Fruit fly (Drosophila melanogaster) whole organism: ENCODE measurements around the gene CG5567.

ENCODE experiments used
- CG8478 ChIP-seq: fragments of >200 bp; optimal IDR thresholded peaks from 2 replicates; lab custom pipeline; 2018; ENCODE audit warnings: inconsistent platforms
- Dll ChIP-seq: fragments of >200 bp; optimal IDR thresholded peaks from 2 replicates; lab custom pipeline; 2017
- EcR ChIP-seq, 2 experiments: fragments of >200 bp; optimal IDR thresholded peaks; 2 replicates each; lab custom pipeline; 2017; ENCODE audit warnings: missing biosample characterization in 2 of 2, missing genetic modification characterization in 2 of 2, missing genetic modification reagents in 2 of 2
- pan ChIP-seq: fragments of >200 bp; optimal IDR thresholded peaks from 2 replicates; lab custom pipeline; 2017
- psq ChIP-seq: fragments of >200 bp; optimal IDR thresholded peaks from 2 replicates; lab custom pipeline; 2017
- usp ChIP-seq: fragments of >200 bp; optimal IDR thresholded peaks from 2 replicates; lab custom pipeline; 2017; ENCODE audit warnings: missing biosample characterization, missing genetic modification characterization, mixed read lengths

DNA sequence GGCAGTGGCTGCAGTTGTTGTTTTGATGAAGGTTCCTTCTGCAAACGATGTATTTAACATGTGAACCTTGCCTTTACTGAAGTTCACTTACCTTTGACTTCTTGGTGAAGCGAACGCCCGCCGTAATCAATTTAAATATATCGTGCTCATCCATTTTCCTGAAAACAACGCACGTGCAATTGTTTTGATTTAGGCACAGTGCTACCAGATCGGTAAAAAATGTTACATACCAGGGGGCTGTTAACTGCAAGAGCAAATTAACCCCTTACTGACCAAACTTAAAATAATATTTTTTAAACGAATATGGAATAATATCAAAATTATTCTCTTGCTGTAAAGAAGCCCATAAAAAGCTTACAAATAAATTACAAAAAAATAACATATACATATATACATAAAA, 38.8 kb downstream of the CG5567 start, which contains the start of gene ais:
- TF ChIP-seq EcR (GFP tag; optimal IDR thresholded peaks at IDR 0.05; lab: Kevin White, UChicago): no peak
- TF ChIP-seq CG8478: no peak
- no peak for TF ChIP-seq Dll (lab: Kevin White, UChicago)
- no peak for TF ChIP-seq psq (lab: Kevin White, UChicago)
- TF ChIP-seq pan: no peak
- no peak for TF ChIP-seq usp (GFP tag; lab: Kevin White, UChicago)
